Fruit fly (Drosophila melanogaster): ENCODE data around the gene CG31446.
A peak's percentile ranks its signal among the peaks of the same experiment; 100 is the strongest.

The CG31446 gene

DNA sequence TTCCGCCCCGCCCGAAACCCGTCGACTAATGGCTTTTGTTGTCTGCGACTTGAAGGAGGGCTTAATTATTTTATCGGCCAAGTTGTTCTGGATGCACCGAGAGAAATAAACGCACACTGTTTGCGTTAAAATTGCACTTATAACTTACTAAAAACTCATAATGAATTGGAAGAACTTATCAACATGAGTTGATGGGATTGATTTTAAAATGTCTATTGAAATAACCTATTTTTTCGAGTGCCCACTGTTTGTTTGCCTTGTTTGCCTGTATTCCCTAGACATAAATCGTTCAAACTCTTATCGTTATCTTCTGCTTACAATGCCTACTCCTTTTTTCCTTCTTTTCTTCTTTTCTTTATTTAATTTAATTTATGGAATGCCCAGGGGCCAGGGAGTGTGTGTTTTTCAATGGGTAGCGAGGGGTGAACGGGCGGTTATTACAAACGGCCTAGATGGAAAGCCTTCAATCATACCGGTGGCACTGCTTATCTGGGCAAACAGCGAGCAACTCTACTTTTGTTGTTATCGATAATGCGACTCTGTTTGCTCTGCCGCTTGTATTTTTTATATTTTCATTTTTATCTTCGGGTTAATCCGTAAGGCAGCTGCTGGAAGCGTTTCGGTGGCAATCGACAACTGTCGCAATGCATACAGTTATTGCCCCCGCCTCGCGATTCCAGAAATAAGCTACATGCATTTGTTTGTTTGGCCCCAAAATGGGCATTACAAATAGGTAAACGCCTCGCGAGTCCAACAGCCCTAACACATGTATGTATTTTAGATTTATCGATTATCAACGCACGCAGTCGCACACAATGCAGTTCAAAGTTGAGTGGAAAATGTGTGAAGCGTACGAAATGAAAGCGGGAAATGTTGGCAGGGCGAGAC is 16.5 kb upstream of the CG31446 start (continued):
- no peak for TF ChIP-seq CG8359 (GFP tag; optimal IDR thresholded peaks at IDR 0.05; ENCODE audit: borderline replicate concordance)
- no peak for TF ChIP-seq nau (GFP tag; optimal IDR thresholded peaks at IDR 0.05)
- TF ChIP-seq z (GFP tag; IDR thresholded peaks at IDR 0.05) = peak; percentile 45; the same call in 1 of the 3 replicates
- TF ChIP-seq unc-4 (GFP tag; IDR thresholded peaks at IDR 0.05; ENCODE audit: partially characterized antibody) = no peak
- no peak for TF ChIP-seq CG13624 (GFP tag; optimal IDR thresholded peaks at IDR 0.05)
- TF ChIP-seq wek (GFP tag; optimal IDR thresholded peaks at IDR 0.05) = peak; percentile 41
- TF ChIP-seq fd96Cb (tag; optimal IDR thresholded peaks at IDR 0.05) = peak; percentile 52
- 0 out of 2 replicates have a peak, but pooled peaks have one; percentile 17 for TF ChIP-seq E2f2 (GFP tag; IDR thresholded peaks at IDR 0.05)
- no peak for TF ChIP-seq nerfin-2 (GFP tag; IDR thresholded peaks at IDR 0.05; ENCODE audit: partially characterized antibody)
- peak; percentile 43; the same call in 1 of the 2 replicates for TF ChIP-seq CG4730 (GFP tag; IDR thresholded peaks at IDR 0.05)
- TF ChIP-seq CG3065 (GFP tag; optimal IDR thresholded peaks at IDR 0.05) = no peak
- peak; percentile 80 for TF ChIP-seq CG33557 (GFP tag; optimal IDR thresholded peaks at IDR 0.05)
- no peak for TF ChIP-seq CG31365 (tag; optimal IDR thresholded peaks at IDR 0.05)
- TF ChIP-seq tup (GFP tag; optimal IDR thresholded peaks at IDR 0.05) = peak; percentile 39
- no peak for TF ChIP-seq Neu2 (GFP tag; optimal IDR thresholded peaks at IDR 0.05; ENCODE audit: borderline replicate concordance)
- TF ChIP-seq CG12155 (GFP tag; optimal IDR thresholded peaks at IDR 0.05) = no peak
- TF ChIP-seq fd3F (GFP tag; optimal IDR thresholded peaks at IDR 0.05) = no peak
- TF ChIP-seq gce (GFP tag; IDR thresholded peaks at IDR 0.05) = 0 out of 3 replicates have a peak, but pooled peaks have one; percentile 61
- TF ChIP-seq unpg (GFP tag; optimal IDR thresholded peaks at IDR 0.05) = peak; percentile 64
- no peak for TF ChIP-seq prd (optimal IDR thresholded peaks at IDR 0.05)
- peak; percentile 62; the same call in 2 of the 3 replicates for TF ChIP-seq prd (GFP tag; IDR thresholded peaks at IDR 0.05)
- TF ChIP-seq sd (tag; optimal IDR thresholded peaks at IDR 0.05) = no peak
- TF ChIP-seq Gug (GFP tag; IDR thresholded peaks at IDR 0.05) = peak; percentile 22; the same call in 1 of the 4 replicates
- TF ChIP-seq CTCF (GFP tag; optimal IDR thresholded peaks at IDR 0.05) = no peak
- TF ChIP-seq Dip2 (GFP tag; IDR thresholded peaks at IDR 0.05) = no peak
- no peak for TF ChIP-seq zen (tag; optimal IDR thresholded peaks at IDR 0.05)
- TF ChIP-seq GATAe (GFP tag; conservative IDR thresholded peaks at IDR 0.05) = no peak
- TF ChIP-seq Hr3 (GFP tag; optimal IDR thresholded peaks at IDR 0.05) = peak; percentile 56
- no peak for TF ChIP-seq E2f1 (GFP tag; IDR thresholded peaks at IDR 0.05)
- peak; percentile 26; the same call in 1 of the 2 replicates for TF ChIP-seq Drgx (GFP tag; IDR thresholded peaks at IDR 0.05)
- TF ChIP-seq sr (GFP tag; IDR thresholded peaks at IDR 0.05) = no peak
- TF ChIP-seq CG13296 (GFP tag; optimal IDR thresholded peaks at IDR 0.05) = no peak
- peak; percentile 56 for TF ChIP-seq nmo (GFP tag; optimal IDR thresholded peaks at IDR 0.05)
- TF ChIP-seq bbx (GFP tag; IDR thresholded peaks at IDR 0.05; ENCODE audit: partially characterized antibody) = no peak
- peak; percentile 61 for TF ChIP-seq az2 (GFP tag; optimal IDR thresholded peaks at IDR 0.05)
- TF ChIP-seq so (GFP tag; IDR thresholded peaks at IDR 0.05) = no peak
- peak; percentile 59 for TF ChIP-seq CG1529 (GFP tag; optimal IDR thresholded peaks at IDR 0.05)
- no peak for TF ChIP-seq CG3995 (GFP tag; optimal IDR thresholded peaks at IDR 0.05)
- TF ChIP-seq D19A (tag; optimal IDR thresholded peaks at IDR 0.05) = peak; percentile 34
- peak; percentile 41 for TF ChIP-seq Bteb2 (GFP tag; optimal IDR thresholded peaks at IDR 0.05)
- peak; percentile 68 for TF ChIP-seq CG8388 (GFP tag; optimal IDR thresholded peaks at IDR 0.05)
- TF ChIP-seq usp (GFP tag; optimal IDR thresholded peaks at IDR 0.05) = no peak
- TF ChIP-seq CG15601 (tag; optimal IDR thresholded peaks at IDR 0.05) = peak; percentile 83
- peak; percentile 81 for TF ChIP-seq CG1603 (tag; optimal IDR thresholded peaks at IDR 0.05)
- 0 out of 2 replicates have a peak, but pooled peaks have one; percentile 18 for TF ChIP-seq peb (GFP tag; IDR thresholded peaks at IDR 0.05)
- TF ChIP-seq ken (GFP tag; IDR thresholded peaks at IDR 0.05) = peak; percentile 39; the same call in 1 of the 3 replicates
- no peak for TF ChIP-seq CG4328 (GFP tag; optimal IDR thresholded peaks at IDR 0.05)
- no peak for TF ChIP-seq CG3847 (GFP tag; IDR thresholded peaks at IDR 0.05)
- TF ChIP-seq Hr39 (optimal IDR thresholded peaks at IDR 0.05) = no peak

Measured in whole organism, embryonic.